Fruit fly (Drosophila melanogaster) whole organism, larva: ENCODE data around the gene CG5938.

Experiments used
- noc ChIP-seq: fragments of 200-800 bp; sonication (Bioruptor generic); optimal IDR thresholded peaks from 3 replicates; lab custom pipeline; 2019; ENCODE audit warnings: missing biosample characterization, mild to moderate bottlenecking, missing genetic modification characterization, moderate library complexity

CG5938 gene

DNA sequence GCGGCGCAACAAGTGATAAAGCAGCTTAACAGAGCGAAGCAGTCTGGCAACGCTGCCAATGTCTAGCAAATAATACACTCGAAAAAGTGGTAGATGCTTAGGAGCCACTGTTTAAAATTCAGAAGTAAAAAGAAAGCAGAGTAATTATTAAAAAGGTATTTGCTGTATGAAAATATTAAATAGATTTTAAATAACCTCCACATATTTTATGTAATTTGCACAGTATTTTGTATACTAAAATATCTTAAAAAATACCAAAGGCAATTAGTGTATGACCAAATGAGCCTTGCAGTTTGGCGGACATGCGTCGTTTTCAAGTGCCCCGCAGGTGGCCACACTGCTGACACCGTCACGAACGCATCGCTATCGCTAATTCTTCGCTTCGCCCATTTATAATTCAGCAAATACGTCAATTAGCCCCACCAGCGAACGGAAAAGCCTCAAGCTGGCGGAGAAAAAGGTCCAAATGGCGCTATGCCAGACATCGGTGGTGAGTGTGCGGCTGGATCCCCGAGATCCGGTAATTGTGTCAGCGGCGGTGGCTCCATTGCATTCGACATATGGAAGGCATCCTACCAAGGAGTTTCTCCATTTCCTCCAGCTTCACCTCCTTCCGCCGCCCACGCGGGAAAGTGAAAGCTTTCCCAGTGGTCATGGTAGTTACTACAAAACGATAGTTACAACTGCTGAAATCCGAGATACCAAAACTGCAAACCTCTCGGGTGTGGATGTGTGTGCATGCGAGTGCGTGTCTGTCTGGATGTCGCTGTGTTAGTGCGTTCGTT, 21.3 kb upstream of the CG5938 start, which contains the start of gene pll:
Gene pll (minus strand): TSS at position 47 of the 785 bp plus-strand sequence.
- peak; percentile 54 for TF ChIP-seq noc (tag; lab: Kevin White, UChicago)

DNA sequence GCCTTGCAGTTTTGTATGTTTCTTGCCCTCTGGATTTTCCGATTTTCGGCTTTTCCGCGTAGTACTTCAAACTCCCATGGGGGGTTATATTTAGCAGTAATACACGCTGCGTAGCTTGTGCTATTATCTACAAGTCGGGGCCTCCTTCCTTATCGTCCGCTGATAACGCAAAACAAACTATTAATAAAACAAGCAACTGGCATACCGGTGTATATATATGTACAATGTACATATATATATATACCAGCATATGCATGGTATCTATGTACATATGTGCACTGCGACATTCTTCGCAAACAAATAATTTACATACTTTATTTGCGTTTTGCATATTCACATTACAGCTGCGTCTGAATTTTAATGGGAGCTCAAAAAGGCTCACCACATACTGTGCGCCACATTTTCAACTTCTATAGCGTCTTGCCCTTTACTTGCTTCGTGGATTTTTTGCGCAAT, 20.6 kb upstream of the CG5938 start:
- TF ChIP-seq noc (tag; lab: Kevin White, UChicago): no peak

dm6 chr3R:27263434-27264215, 11.0 kb upstream of the CG5938 start, which contains the start of gene woc:
woc (minus strand) TSS chr3R:27264055.
- peak; percentile 33 for TF ChIP-seq noc (tag; lab: Kevin White, UChicago)

DNA sequence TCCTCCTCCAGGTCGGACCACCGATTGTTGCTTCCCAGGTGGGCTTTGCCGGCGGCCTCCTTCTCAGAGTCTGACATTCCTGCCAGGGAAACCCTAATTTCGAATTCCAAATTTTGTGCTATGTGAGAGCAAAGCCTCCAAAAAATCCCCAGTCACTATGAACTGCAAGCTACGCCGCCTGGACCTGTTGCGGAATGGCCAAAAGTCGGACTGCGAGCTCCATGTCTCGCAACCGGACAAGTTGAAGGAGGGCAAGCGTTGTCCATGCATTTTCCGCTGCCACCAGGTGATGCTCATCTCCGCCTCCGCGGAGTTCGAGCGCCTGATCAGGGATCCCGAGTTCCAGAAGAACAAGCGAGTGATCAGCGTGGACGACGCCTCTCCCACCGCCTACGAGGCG, 9.3 kb upstream of the CG5938 start, which contains the start of the genes CG14262 and CG14260:
Gene CG14262 (minus strand): TSS at position 101 of the 400 bp plus-strand sequence.
Gene CG14260 (plus strand): TSS at position 128 of the 400 bp plus-strand sequence.
- no peak for TF ChIP-seq noc (tag; lab: Kevin White, UChicago)

DNA sequence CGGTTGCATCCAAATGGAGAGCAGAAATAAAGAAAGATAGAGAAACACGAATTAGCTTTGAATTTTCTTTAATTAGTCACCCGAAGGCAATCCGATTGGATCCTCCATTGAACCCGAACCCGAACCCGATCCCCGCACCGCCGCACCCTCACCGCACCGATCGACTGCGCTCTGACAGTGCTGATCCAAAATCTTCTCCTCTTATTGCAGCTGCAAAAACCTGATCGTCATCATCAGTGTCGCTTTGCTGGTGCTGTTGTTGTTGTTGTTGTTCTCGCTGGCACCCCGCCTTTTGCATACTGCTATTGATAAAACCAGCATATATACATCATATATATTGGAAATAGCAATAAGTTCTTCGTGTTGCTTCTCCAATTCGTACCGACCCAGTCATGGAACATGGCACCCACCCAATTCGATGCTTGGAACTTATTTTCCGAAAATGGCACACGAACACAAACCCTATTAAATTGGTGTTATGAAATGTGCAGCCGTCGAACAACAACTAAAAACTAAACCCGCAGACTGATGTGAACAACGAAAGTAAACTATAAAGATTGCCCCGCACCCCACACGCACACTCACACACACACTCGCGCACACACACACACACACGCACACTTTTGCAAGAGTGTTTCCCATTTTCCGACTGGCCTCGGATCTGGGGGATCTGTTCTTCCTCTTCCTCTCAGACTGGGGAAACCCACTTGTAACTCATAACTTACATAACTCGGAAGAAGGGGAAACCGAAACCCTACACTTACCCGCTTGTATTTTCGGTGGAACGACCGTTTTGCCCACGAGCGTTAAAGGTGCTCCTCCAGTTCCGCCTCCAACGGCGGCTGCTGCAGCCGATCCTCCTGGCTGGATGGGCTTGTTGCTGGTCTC, 4.0 kb upstream of the CG5938 start:
- TF ChIP-seq noc (tag; lab: Kevin White, UChicago): no peak

dm6 chr3R:27272233-27272632, 2.4 kb upstream of the CG5938 start:
- no peak for TF ChIP-seq noc (tag; lab: Kevin White, UChicago)

dm6 chr3R:27273118-27274062, 1.2 kb upstream of the CG5938 start, which contains the start of gene CG5934:
CG5934 (plus strand) TSS chr3R:27273705.
- peak; percentile 14 for TF ChIP-seq noc (tag; lab: Kevin White, UChicago)

dm6 chr3R:27279478-27279877, 4.9 kb downstream of the CG5938 start:
- no peak for TF ChIP-seq noc (tag; lab: Kevin White, UChicago)

DNA sequence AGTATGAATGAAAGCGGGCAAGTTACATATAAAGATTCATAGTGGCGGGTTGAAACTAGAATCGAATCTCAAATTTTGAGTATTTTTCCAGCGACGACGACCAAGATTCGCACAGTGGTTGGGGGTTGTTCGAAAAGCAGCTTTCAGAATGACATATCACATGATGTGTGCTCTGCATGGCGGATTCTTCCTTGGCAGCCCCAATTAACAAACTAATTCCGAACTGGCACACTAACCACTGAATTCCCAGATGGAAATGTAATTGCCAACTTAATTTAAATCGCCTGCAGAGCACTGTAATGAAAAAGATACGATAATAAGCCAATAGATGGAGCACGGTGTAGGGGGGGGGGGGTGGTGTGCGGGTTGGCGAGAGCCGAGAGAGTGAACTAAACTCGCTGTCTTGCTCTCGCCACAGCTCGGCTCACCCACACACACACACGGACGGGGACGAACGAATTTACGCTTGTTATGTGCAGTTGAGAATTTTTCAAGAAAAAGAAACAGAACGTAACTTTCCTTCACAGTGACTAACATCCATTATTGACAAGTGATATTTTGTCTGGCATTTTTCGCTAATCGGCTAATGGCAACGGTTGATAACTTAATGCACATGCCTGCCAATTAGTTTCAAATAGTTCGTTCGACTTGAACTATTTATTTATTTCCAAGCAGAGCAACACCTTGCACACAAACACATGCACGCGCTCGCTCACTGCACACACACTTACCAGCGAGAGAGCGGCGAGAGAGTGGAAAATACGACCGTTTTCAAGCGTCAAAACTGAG, 6.6 kb downstream of the CG5938 start:
- peak; percentile 92 for TF ChIP-seq noc (tag; lab: Kevin White, UChicago)

DNA sequence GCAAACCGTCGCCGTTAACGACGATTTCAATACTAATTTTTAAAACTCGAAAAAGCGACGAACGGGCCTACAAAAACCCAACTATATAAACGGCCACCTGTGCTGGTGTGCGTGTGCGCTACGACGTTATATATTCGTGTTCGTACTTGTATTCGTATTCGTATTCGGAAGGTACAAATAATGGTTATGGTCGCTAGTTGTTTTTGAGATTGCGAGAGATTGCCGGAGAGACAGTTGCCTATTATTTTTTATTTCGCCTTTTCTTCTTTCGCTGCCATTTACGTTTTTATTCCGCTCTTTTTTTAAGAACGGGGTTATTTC, 7.2 kb downstream of the CG5938 start:
- TF ChIP-seq noc (tag; lab: Kevin White, UChicago): no peak

- TF ChIP-seq noc (tag; lab: Kevin White, UChicago): peak; percentile 63
Observed at dm6 chr3R:27282286-27282685, 7.7 kb downstream of the CG5938 start, which contains the start of gene mrt. mrt (minus strand) TSS chr3R:27282661.

DNA sequence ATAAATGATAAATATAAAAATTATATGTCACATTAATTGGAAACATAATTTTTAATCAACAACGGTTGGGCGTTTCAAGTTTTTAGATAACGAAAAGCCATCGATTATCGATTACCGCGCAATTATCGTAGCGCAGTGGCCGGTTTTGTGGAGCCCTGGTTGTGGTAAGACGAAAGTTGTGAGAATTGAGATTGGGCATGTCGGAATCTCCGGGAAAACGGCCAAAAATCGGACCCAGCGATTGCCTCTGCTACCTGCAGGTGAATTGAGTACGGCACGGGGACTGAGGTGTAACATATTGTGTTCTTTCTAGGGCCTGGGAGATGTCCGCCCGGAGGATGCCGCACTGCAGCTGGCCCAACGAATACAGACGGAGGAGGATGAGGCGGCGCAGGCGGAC, 9.1 kb downstream of the CG5938 start, which contains the start of gene CG3368:
Gene CG3368 (plus strand): TSS at position 136 of the 400 bp plus-strand sequence.
- no peak for TF ChIP-seq noc (tag; lab: Kevin White, UChicago)
